Fruit fly (Drosophila melanogaster): Measurements from ENCODE around the gene CG17075.

CG17075 gene

dm6 chr2L:250507-251215 is 16.6 kb downstream of the CG17075 start, which contains the start of gene kis (continued):
- TF ChIP-seq CG17361 (GFP tag; IDR thresholded peaks at IDR 0.05) (0 out of 3 replicates have a peak, but pooled peaks have one; percentile 41), ewg (GFP tag; optimal IDR thresholded peaks at IDR 0.05) (no peak), fd3F (GFP tag; optimal IDR thresholded peaks at IDR 0.05) (no peak), tgo (GFP tag; IDR thresholded peaks at IDR 0.05) (no peak), crc (GFP tag; optimal IDR thresholded peaks at IDR 0.05) (no peak), repo (GFP tag; optimal IDR thresholded peaks at IDR 0.05) (peak; percentile 12), Dp (GFP tag; optimal IDR thresholded peaks at IDR 0.05) (peak; percentile 56), CG6254 (GFP tag; optimal IDR thresholded peaks at IDR 0.05) (no peak), CG6175 (GFP tag; IDR thresholded peaks at IDR 0.05) (no peak), CG4707 (GFP tag; optimal IDR thresholded peaks at IDR 0.05) (peak; percentile 35), Chrac-16 (GFP tag; optimal IDR thresholded peaks at IDR 0.05) (peak; percentile 3), pros (GFP tag; optimal IDR thresholded peaks at IDR 0.05) (peak; percentile 95), CG7786 (GFP tag; optimal IDR thresholded peaks at IDR 0.05) (no peak), oc (tag; optimal IDR thresholded peaks at IDR 0.05) (no peak), jigr1 (GFP tag; IDR thresholded peaks at IDR 0.05) (no peak), Fer1 (GFP tag; optimal IDR thresholded peaks at IDR 0.05) (peak; percentile 63), nom (GFP tag; optimal IDR thresholded peaks at IDR 0.05) (peak; percentile 84), emc (GFP tag; optimal IDR thresholded peaks at IDR 0.05) (peak; percentile 10), Fer2 (tag; optimal IDR thresholded peaks at IDR 0.05) (no peak), pb (GFP tag; optimal IDR thresholded peaks at IDR 0.05) (no peak), CG12942 (GFP tag; optimal IDR thresholded peaks at IDR 0.05) (peak; percentile 30), Med (GFP tag) (peak; percentile 91), lbe (GFP tag; optimal IDR thresholded peaks at IDR 0.05) (peak; percentile 26), Hmr (GFP tag; optimal IDR thresholded peaks at IDR 0.05) (peak; percentile 66), fru (optimal IDR thresholded peaks at IDR 0.05) (no peak), CG17385 (GFP tag; optimal IDR thresholded peaks at IDR 0.05) (peak; percentile 1), CG2712 (tag; optimal IDR thresholded peaks at IDR 0.05) (peak; percentile 68), CG1832 (GFP tag; optimal IDR thresholded peaks at IDR 0.05) (no peak), hth (optimal IDR thresholded peaks at IDR 0.05) (no peak), pfk (GFP tag; optimal IDR thresholded peaks at IDR 0.05) (no peak), wdn (GFP tag; IDR thresholded peaks at IDR 0.05) (no peak), stwl (tag; optimal IDR thresholded peaks at IDR 0.05) (peak; percentile 73), Xrp1 (GFP tag; IDR thresholded peaks at IDR 0.05) (no peak; the same call in 1 of the 2 replicates), kni (GFP tag; optimal IDR thresholded peaks at IDR 0.05) (peak; percentile 27), CG7963 (GFP tag; IDR thresholded peaks at IDR 0.05; ENCODE audit: partially characterized antibody) (peak; percentile 83), unpg (GFP tag; optimal IDR thresholded peaks at IDR 0.05) (peak; percentile 43), CG9797 (GFP tag; optimal IDR thresholded peaks at IDR 0.05) (peak; percentile 69), crp (GFP tag; optimal IDR thresholded peaks at IDR 0.05) (peak in 1 of 2 experiments; percentile 3), Drgx (GFP tag; IDR thresholded peaks at IDR 0.05) (peak; percentile 44; the same call in 1 of the 2 replicates), CG15601 (tag; optimal IDR thresholded peaks at IDR 0.05) (peak; percentile 54), CG2202 (tag; optimal IDR thresholded peaks at IDR 0.05) (no peak), E2f2 (GFP tag; IDR thresholded peaks at IDR 0.05) (peak; percentile 51), CG18262 (tag; optimal IDR thresholded peaks at IDR 0.05) (peak; percentile 25), CG32772 (GFP tag; IDR thresholded peaks at IDR 0.05) (no peak), CG14014 (GFP tag; IDR thresholded peaks at IDR 0.05) (no peak), Awh (GFP tag; IDR thresholded peaks at IDR 0.05) (no peak), CG3995 (GFP tag; optimal IDR thresholded peaks at IDR 0.05) (peak; percentile 75), Sry-δ (GFP tag; optimal IDR thresholded peaks at IDR 0.05) (peak; percentile 99), Eip74EF (GFP tag; optimal IDR thresholded peaks at IDR 0.05) (peak in 1 of 2 experiments; percentile 13), Optix (GFP tag; IDR thresholded peaks at IDR 0.05) (no peak)
